Worm (Caenorhabditis elegans) whole organism, L4 larva: Measurements from ENCODE around the gene K01A11.3.

ENCODE experiments used
- nhr-76 ChIP-seq: fragments of 150-350 bp; optimal IDR thresholded peaks from 2 replicates; lab custom pipeline; 2014; ENCODE audit warnings: missing biosample characterization, missing genetic modification characterization
- unc-39 ChIP-seq: sonication (generic microtip); optimal IDR thresholded peaks from 2 replicates; lab custom pipeline; 2017; ENCODE audit warnings: missing biosample characterization, missing genetic modification characterization

- no peak for TF ChIP-seq nhr-76 (tag; lab: Kevin White, UChicago)
- TF ChIP-seq unc-39 (tag; lab: Kevin White, UChicago): no peak
Observed at ce11 chrIII:3476245-3476644, 23.8 kb upstream of the K01A11.3 start.
